Worm (Caenorhabditis elegans) whole organism, late embryonic: Measurements from ENCODE around the gene srh-47.

Experiments
- C08G9.2 ChIP-seq: sonication (generic microtip); optimal IDR thresholded peaks from 2 replicates; lab custom pipeline; 2016; ENCODE audit warnings: mild to moderate bottlenecking, missing genetic modification characterization, moderate library complexity, missing compliant biosample characterization
- C38D4.7 ChIP-seq: fragments of 200-800 bp; sonication (Bioruptor generic); optimal IDR thresholded peaks from 2 replicates; lab custom pipeline; 2018; ENCODE audit warnings: mild to moderate bottlenecking, missing genetic modification characterization, moderate library complexity, missing compliant biosample characterization
- F13H6.1 ChIP-seq: sonication (generic microtip); optimal IDR thresholded peaks from 2 replicates; lab custom pipeline; 2016; ENCODE audit warnings: missing genetic modification characterization, missing compliant biosample characterization
- K02D7.2 ChIP-seq: sonication (generic microtip); optimal IDR thresholded peaks from 2 replicates; lab custom pipeline; 2017; ENCODE audit warnings: mild to moderate bottlenecking, missing genetic modification characterization, missing compliant biosample characterization
- K09A11.1 ChIP-seq: sonication (generic microtip); optimal IDR thresholded peaks from 2 replicates; lab custom pipeline; 2017; ENCODE audit warnings: antibody characterized with exemption, mild to moderate bottlenecking, missing genetic modification characterization, missing compliant biosample characterization; ENCODE audit not compliant: insufficient read depth
- Y22D7AL.16 ChIP-seq: sonication (generic microtip); optimal IDR thresholded peaks from 2 replicates; lab custom pipeline; 2016; ENCODE audit warnings: missing genetic modification characterization, missing compliant biosample characterization
- ahr-1 ChIP-seq: sonication (generic microtip); optimal IDR thresholded peaks from 2 replicates; lab custom pipeline; 2016; ENCODE audit warnings: missing genetic modification characterization, missing compliant biosample characterization
- ama-1 ChIP-seq: fragments of 150-350 bp; optimal IDR thresholded peaks from 2 replicates; lab custom pipeline; 2014
- ceh-18 ChIP-seq: sonication (generic microtip); optimal IDR thresholded peaks from 2 replicates; lab custom pipeline; 2016; ENCODE audit warnings: missing genetic modification characterization, missing compliant biosample characterization
- ceh-22 ChIP-seq: sonication (generic microtip); optimal IDR thresholded peaks from 2 replicates; lab custom pipeline; 2017; ENCODE audit warnings: missing biosample characterization, missing genetic modification characterization
- ceh-24 ChIP-seq: sonication (generic microtip); optimal IDR thresholded peaks from 2 replicates; lab custom pipeline; 2016; ENCODE audit warnings: mild to moderate bottlenecking, missing genetic modification characterization, missing compliant biosample characterization
- ceh-30 ChIP-seq: fragments of 150-350 bp; optimal IDR thresholded peaks from 2 replicates; lab custom pipeline; 2014; ENCODE audit warnings: missing biosample characterization, missing genetic modification characterization
- ceh-45 ChIP-seq: fragments of 200-800 bp; sonication (Bioruptor generic); IDR thresholded peaks from 2 replicates; pipeline ENCODE4 v1.3.6; 2022; ENCODE audit warnings: missing genetic modification reagents, missing genetic modification characterization, missing compliant biosample characterization
- ceh-6 ChIP-seq: fragments of 200-800 bp; sonication (Bioruptor generic); optimal IDR thresholded peaks from 2 replicates; lab custom pipeline; 2018; ENCODE audit warnings: mild to moderate bottlenecking, missing genetic modification characterization, missing compliant biosample characterization
- ceh-9 ChIP-seq: sonication (generic microtip); optimal IDR thresholded peaks from 2 replicates; lab custom pipeline; 2016; ENCODE audit warnings: mild to moderate bottlenecking, missing genetic modification characterization, inconsistent platforms, missing compliant biosample characterization
- che-1 ChIP-seq: sonication (generic microtip); optimal IDR thresholded peaks from 2 replicates; lab custom pipeline; 2016; ENCODE audit warnings: mild to moderate bottlenecking, missing genetic modification characterization, missing compliant biosample characterization
- dmd-4 ChIP-seq: sonication (generic microtip); optimal IDR thresholded peaks from 2 replicates; lab custom pipeline; 2016; ENCODE audit warnings: borderline replicate concordance, missing genetic modification characterization, missing compliant biosample characterization
- elt-4 ChIP-seq: sonication (generic microtip); optimal IDR thresholded peaks from 2 replicates; lab custom pipeline; 2016; ENCODE audit warnings: missing genetic modification characterization, missing compliant biosample characterization
- ets-4 ChIP-seq: sonication (generic microtip); optimal IDR thresholded peaks from 2 replicates; lab custom pipeline; 2016; ENCODE audit warnings: missing genetic modification characterization, missing compliant biosample characterization
- eyg-1 ChIP-seq: sonication (generic microtip); optimal IDR thresholded peaks from 2 replicates; lab custom pipeline; 2016; ENCODE audit warnings: missing genotype, missing genetic modification characterization, missing compliant biosample characterization
- fax-1 ChIP-seq: sonication (generic microtip); optimal IDR thresholded peaks from 2 replicates; lab custom pipeline; 2016; ENCODE audit warnings: missing genotype, missing genetic modification characterization, missing compliant biosample characterization
- fkh-10 ChIP-seq: fragments of 150-350 bp; optimal IDR thresholded peaks from 2 replicates; lab custom pipeline; 2014; ENCODE audit warnings: missing biosample characterization, missing genetic modification reagents, missing genetic modification characterization
- fkh-6 ChIP-seq: sonication (generic microtip); optimal IDR thresholded peaks from 2 replicates; lab custom pipeline; 2016; ENCODE audit warnings: missing genetic modification characterization, missing compliant biosample characterization
- hlh-13 ChIP-seq: fragments of 200-800 bp; sonication (Bioruptor generic); optimal IDR thresholded peaks from 2 replicates; lab custom pipeline; 2018; ENCODE audit warnings: mild to moderate bottlenecking, missing genetic modification characterization, missing compliant biosample characterization
- hlh-30 ChIP-seq: sonication (generic microtip); optimal IDR thresholded peaks from 2 replicates; lab custom pipeline; 2017; ENCODE audit warnings: antibody characterized with exemption, missing genetic modification characterization, missing compliant biosample characterization; ENCODE audit not compliant: insufficient read depth
- hlh-8 ChIP-seq: sonication (generic microtip); optimal IDR thresholded peaks from 2 replicates; lab custom pipeline; 2016; ENCODE audit warnings: missing genotype, missing genetic modification characterization, missing compliant biosample characterization
- lim-6 ChIP-seq: sonication (generic microtip); optimal IDR thresholded peaks from 2 replicates; lab custom pipeline; 2016; ENCODE audit warnings: missing genetic modification characterization, missing compliant biosample characterization
- mec-3 ChIP-seq: sonication (generic microtip); optimal IDR thresholded peaks from 2 replicates; lab custom pipeline; 2016; ENCODE audit warnings: borderline replicate concordance, missing genetic modification characterization, missing compliant biosample characterization
- nfya-1 ChIP-seq: sonication (generic microtip); optimal IDR thresholded peaks from 2 replicates; lab custom pipeline; 2017; ENCODE audit warnings: missing genetic modification characterization, mild to moderate bottlenecking, missing compliant biosample characterization, antibody characterized with exemption, moderate library complexity
- nhr-11 ChIP-seq: fragments of 150-350 bp; optimal IDR thresholded peaks from 2 replicates; lab custom pipeline; 2014; ENCODE audit warnings: missing biosample characterization, missing genetic modification characterization
- nhr-232 ChIP-seq: sonication (generic microtip); optimal IDR thresholded peaks from 2 replicates; lab custom pipeline; 2016; ENCODE audit warnings: missing genetic modification characterization, missing compliant biosample characterization
- odd-2 ChIP-seq: sonication (generic microtip); optimal IDR thresholded peaks from 2 replicates; lab custom pipeline; 2017; ENCODE audit warnings: antibody characterized with exemption, mild to moderate bottlenecking, missing genetic modification characterization, missing compliant biosample characterization
- pag-3 ChIP-seq: sonication (generic microtip); optimal IDR thresholded peaks from 2 replicates; lab custom pipeline; 2016; ENCODE audit warnings: missing compliant biosample characterization, missing genetic modification characterization, borderline replicate concordance
- pax-1 ChIP-seq: fragments of 150-350 bp; optimal IDR thresholded peaks from 2 replicates; lab custom pipeline; 2014; ENCODE audit warnings: missing biosample characterization, missing genetic modification characterization
- pha-2 ChIP-seq: sonication (generic microtip); optimal IDR thresholded peaks from 2 replicates; lab custom pipeline; 2017; ENCODE audit warnings: mild to moderate bottlenecking, missing genetic modification characterization, missing compliant biosample characterization
- pha-4 ChIP-seq: fragments of 150-350 bp; optimal IDR thresholded peaks from 2 replicates; lab custom pipeline; 2018; ENCODE audit warnings: missing biosample characterization, missing genetic modification reagents, missing genetic modification characterization
- pqm-1 ChIP-seq: sonication (generic microtip); optimal IDR thresholded peaks from 2 replicates; lab custom pipeline; 2016; ENCODE audit warnings: missing genetic modification characterization, missing compliant biosample characterization
- pros-1 ChIP-seq: fragments of 150-350 bp; optimal IDR thresholded peaks from 2 replicates; lab custom pipeline; 2014; ENCODE audit warnings: missing biosample characterization, missing genetic modification reagents, missing genetic modification characterization
- ref-2 ChIP-seq: sonication (generic microtip); optimal IDR thresholded peaks from 2 replicates; lab custom pipeline; 2016; ENCODE audit warnings: missing genetic modification characterization, missing compliant biosample characterization
- rnt-1 ChIP-seq: sonication (generic microtip); optimal IDR thresholded peaks from 2 replicates; lab custom pipeline; 2016; ENCODE audit warnings: missing genetic modification characterization, missing compliant biosample characterization
- sox-2 ChIP-seq: fragments of 200-800 bp; sonication (Bioruptor generic); IDR thresholded peaks from 2 replicates; pipeline ENCODE4 v1.3.6; 2022; ENCODE audit warnings: missing genetic modification reagents, missing genetic modification characterization, missing compliant biosample characterization
- tbx-2 ChIP-seq: sonication (generic microtip); optimal IDR thresholded peaks from 2 replicates; lab custom pipeline; 2016; ENCODE audit warnings: missing genetic modification characterization, missing compliant biosample characterization
- tbx-7 ChIP-seq: sonication (generic microtip); optimal IDR thresholded peaks from 2 replicates; lab custom pipeline; 2016; ENCODE audit warnings: missing genotype, missing genetic modification characterization, missing compliant biosample characterization
- ttx-3 ChIP-seq: sonication (generic microtip); optimal IDR thresholded peaks from 2 replicates; lab custom pipeline; 2016; ENCODE audit warnings: missing genetic modification reagents, missing genetic modification characterization, missing compliant biosample characterization
- unc-3 ChIP-seq, 2 experiments: fragments of 200-800 bp in 1 of 2; sonication (Bioruptor generic) in 1 of 2; sonication (generic microtip) in 1 of 2; conservative IDR thresholded peaks in 1 of 2; optimal IDR thresholded peaks in 1 of 2; 2 replicates each; pipeline versions ENCODE4 v1.3.6 to Lab custom; 2016 to 2022; ENCODE audit warnings: missing compliant biosample characterization in 2 of 2, missing genetic modification characterization in 2 of 2, missing genetic modification reagents in 1 of 2
- unc-42 ChIP-seq: sonication (generic microtip); optimal IDR thresholded peaks from 2 replicates; lab custom pipeline; 2016; ENCODE audit warnings: missing genotype, missing genetic modification characterization, missing compliant biosample characterization
- unc-55 ChIP-seq: sonication (generic microtip); optimal IDR thresholded peaks from 2 replicates; lab custom pipeline; 2017; ENCODE audit warnings: missing biosample characterization, missing genetic modification reagents, missing genetic modification characterization
- unc-86 ChIP-seq: sonication (generic microtip); optimal IDR thresholded peaks from 2 replicates; lab custom pipeline; 2016; ENCODE audit warnings: missing genetic modification characterization, missing compliant biosample characterization
- zip-5 ChIP-seq: sonication (generic microtip); optimal IDR thresholded peaks from 2 replicates; lab custom pipeline; 2016; ENCODE audit warnings: missing genetic modification characterization, missing compliant biosample characterization
- ztf-16 ChIP-seq: sonication (generic microtip); optimal IDR thresholded peaks from 2 replicates; lab custom pipeline; 2017; ENCODE audit warnings: missing genetic modification characterization, missing compliant biosample characterization

Gene srh-47

DNA sequence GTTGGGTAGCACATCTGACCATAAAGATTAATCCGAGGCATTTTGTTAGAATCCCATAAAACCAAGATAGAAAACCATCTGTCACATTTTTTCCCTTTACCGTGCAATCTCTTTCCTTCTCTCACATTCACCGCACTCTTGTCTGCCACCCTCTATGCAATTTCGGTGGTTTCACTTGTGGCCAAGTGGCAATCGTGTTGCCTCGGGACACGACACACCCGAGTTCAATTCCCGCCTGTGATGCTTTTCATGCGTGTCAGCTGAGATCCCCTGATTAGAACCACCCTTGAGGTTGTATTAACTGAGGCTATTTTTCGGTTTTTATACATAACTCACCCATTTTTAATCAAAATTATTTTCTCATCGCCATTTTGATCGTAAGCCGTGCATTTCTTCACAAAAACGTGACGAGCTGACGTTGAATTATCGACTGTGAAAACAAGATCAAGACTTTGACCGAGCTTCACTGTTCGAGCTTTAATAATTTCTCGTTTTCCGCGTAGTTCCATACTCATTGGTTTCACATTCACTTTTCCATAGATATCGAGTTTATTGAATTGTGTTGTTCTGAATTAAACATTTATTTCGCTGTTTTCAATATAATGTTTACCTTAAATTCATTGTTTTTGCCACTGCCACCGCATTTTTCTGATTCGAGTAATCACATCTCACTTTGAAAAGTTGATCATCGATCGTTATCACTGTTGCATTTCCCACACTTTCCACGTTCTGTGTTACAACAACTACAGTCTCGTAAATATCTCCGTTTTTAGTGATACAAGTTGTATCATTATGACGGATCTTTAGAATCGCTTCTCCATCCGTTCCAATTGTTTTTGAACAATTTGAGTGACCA is 13.8 kb upstream of the srh-47 start:
- peak; percentile 97 for TF ChIP-seq C38D4.7 (GFP tag; lab: Kevin White, UChicago)
- peak; percentile 94 for TF ChIP-seq ets-4 (tag; lab: Kevin White, UChicago)
- peak; percentile 96 for TF ChIP-seq ceh-18 (tag; lab: Kevin White, UChicago)
- TF ChIP-seq pha-4: no peak
- peak; percentile 65 for TF ChIP-seq unc-55 (GFP tag; lab: Kevin White, UChicago)
- TF ChIP-seq C08G9.2 (tag; lab: Kevin White, UChicago): peak; percentile 99
- TF ChIP-seq sox-2 (GFP tag; lab: Robert Waterston, UW): peak; percentile 98
- TF ChIP-seq ceh-24 (tag; lab: Kevin White, UChicago): peak; percentile 97
- TF ChIP-seq ceh-45: peak; percentile 99
- peak; percentile 99 for TF ChIP-seq F13H6.1 (tag; lab: Kevin White, UChicago)
- TF ChIP-seq pqm-1 (tag; lab: Kevin White, UChicago): peak; percentile 98
- TF ChIP-seq fkh-6 (tag; lab: Kevin White, UChicago): peak; percentile 96
- TF ChIP-seq eyg-1: peak; percentile 98
- TF ChIP-seq ztf-16 (tag; lab: Kevin White, UChicago): peak; percentile 97
- TF ChIP-seq elt-4 (tag; lab: Kevin White, UChicago): peak; percentile 97
- peak; percentile 91 for TF ChIP-seq odd-2 (tag; lab: Kevin White, UChicago)
- TF ChIP-seq mec-3: peak; percentile 88
- TF ChIP-seq pha-2 (tag; lab: Kevin White, UChicago): peak; percentile 96
- TF ChIP-seq fkh-10 (GFP tag; lab: Kevin White, UChicago): peak; percentile 85
- no peak for TF ChIP-seq nhr-11 (tag; lab: Kevin White, UChicago)
- peak; percentile 98 for TF ChIP-seq K09A11.1 (tag; lab: Kevin White, UChicago)
- TF ChIP-seq rnt-1 (tag; lab: Kevin White, UChicago): peak; percentile 98
- TF ChIP-seq nhr-232 (tag; lab: Kevin White, UChicago): peak; percentile 99
- TF ChIP-seq hlh-30 (tag; lab: Kevin White, UChicago): peak; percentile 98
- TF ChIP-seq tbx-2 (tag; lab: Kevin White, UChicago): peak; percentile 99
- peak; percentile 97 for TF ChIP-seq ceh-22 (tag; lab: Kevin White, UChicago)
- TF ChIP-seq zip-5 (tag; lab: Kevin White, UChicago): peak; percentile 90
- TF ChIP-seq ttx-3 (tag; lab: Kevin White, UChicago): peak; percentile 99
- TF ChIP-seq nfya-1 (tag; lab: Kevin White, UChicago): peak; percentile 91
- TF ChIP-seq ceh-9 (tag; lab: Kevin White, UChicago): peak; percentile 98
- TF ChIP-seq che-1 (tag; lab: Kevin White, UChicago): peak; percentile 98
- TF ChIP-seq unc-86 (tag; lab: Kevin White, UChicago): peak; percentile 98
- TF ChIP-seq ref-2 (tag; lab: Kevin White, UChicago): peak; percentile 97
- TF ChIP-seq unc-42 (tag; lab: Kevin White, UChicago): peak; percentile 86
- TF ChIP-seq lim-6 (tag; lab: Kevin White, UChicago): peak; percentile 99
- peak; percentile 96 for TF ChIP-seq ahr-1
- peak; percentile 92 for TF ChIP-seq pag-3 (tag; lab: Kevin White, UChicago)
- TF ChIP-seq hlh-8: peak; percentile 97
- TF ChIP-seq tbx-7: peak; percentile 77
- peak; percentile 99 for TF ChIP-seq unc-3 (GFP tag; conservative IDR thresholded peaks at IDR 0.05; lab: Robert Waterston, UW)
- TF ChIP-seq unc-3 (tag; optimal IDR thresholded peaks at IDR 0.05; lab: Kevin White, UChicago): peak; percentile 95
- TF ChIP-seq ceh-6 (GFP tag; lab: Kevin White, UChicago): peak; percentile 100
- peak; percentile 76 for TF ChIP-seq pax-1 (tag; lab: Kevin White, UChicago)
- peak; percentile 100 for TF ChIP-seq K02D7.2
- peak; percentile 99 for TF ChIP-seq Y22D7AL.16
- TF ChIP-seq dmd-4: peak; percentile 98
- TF ChIP-seq hlh-13 (GFP tag; lab: Kevin White, UChicago): peak; percentile 99
- TF ChIP-seq ceh-30: peak; percentile 96
- peak; percentile 96 for TF ChIP-seq fax-1 (tag; lab: Kevin White, UChicago)
- TF ChIP-seq ama-1: no peak
- TF ChIP-seq pros-1 (tag; lab: Kevin White, UChicago): peak; percentile 90
